Fruit fly (Drosophila melanogaster): Measurements from ENCODE around the gene Lkr.
A peak's percentile ranks its signal among the peaks of the same experiment; 100 is the strongest.

The Lkr gene

dm6 chr3L:5577250-5578138 is 48.4 kb upstream of the Lkr start, which contains the start of gene Msr-110 (continued):
- TF ChIP-seq crc (GFP tag; optimal IDR thresholded peaks at IDR 0.05) (no peak), gem (tag; optimal IDR thresholded peaks at IDR 0.05) (peak; percentile 92), CG10543 (GFP tag; optimal IDR thresholded peaks at IDR 0.05) (peak; percentile 89), crp (GFP tag; optimal IDR thresholded peaks at IDR 0.05) (peak in 1 of 2 experiments; percentile 46), kni (GFP tag; optimal IDR thresholded peaks at IDR 0.05) (peak; percentile 60), Hmr (GFP tag; optimal IDR thresholded peaks at IDR 0.05) (peak; percentile 86), hth (optimal IDR thresholded peaks at IDR 0.05) (no peak), CG7556 (GFP tag; optimal IDR thresholded peaks at IDR 0.05) (peak; percentile 91), grau (tag; optimal IDR thresholded peaks at IDR 0.05) (peak; percentile 98), CG2889 (GFP tag; IDR thresholded peaks at IDR 0.05) (peak; percentile 64), vnd (GFP tag; IDR thresholded peaks at IDR 0.05; ENCODE audit: partially characterized antibody) (no peak), D19A (tag; optimal IDR thresholded peaks at IDR 0.05) (peak; percentile 84), Side (GFP tag; optimal IDR thresholded peaks at IDR 0.05) (peak; percentile 48), Sin3A (optimal IDR thresholded peaks at IDR 0.05) (no peak), jing (GFP tag; optimal IDR thresholded peaks at IDR 0.05) (peak; percentile 78), CG4282 (GFP tag; optimal IDR thresholded peaks at IDR 0.05) (peak; percentile 33), CG6813 (GFP tag; optimal IDR thresholded peaks at IDR 0.05) (peak; percentile 83), Fer1 (GFP tag; optimal IDR thresholded peaks at IDR 0.05) (peak; percentile 90), BEAF-32 (GFP tag; optimal IDR thresholded peaks at IDR 0.05) (peak; percentile 4), Nf-YA (GFP tag; IDR thresholded peaks at IDR 0.05) (peak; percentile 65; the same call in 1 of the 2 replicates), run (tag; optimal IDR thresholded peaks at IDR 0.05) (peak; percentile 85), chm (GFP tag; IDR thresholded peaks at IDR 0.05) (peak; percentile 28; the same call in 1 of the 2 replicates), CG12155 (GFP tag; optimal IDR thresholded peaks at IDR 0.05) (peak; percentile 69), B-H2 (GFP tag; optimal IDR thresholded peaks at IDR 0.05) (peak; percentile 86), ssp (GFP tag; IDR thresholded peaks at IDR 0.05) (peak; percentile 83), cas (GFP tag; IDR thresholded peaks at IDR 0.05) (peak; percentile 70), CG18619 (GFP tag; optimal IDR thresholded peaks at IDR 0.05) (peak; percentile 82), CG11560 (tag; IDR thresholded peaks at IDR 0.05) (peak; percentile 84), yki (optimal IDR thresholded peaks at IDR 0.05) (no peak), CG6175 (GFP tag; IDR thresholded peaks at IDR 0.05) (peak; percentile 52; the same call in 2 of the 3 replicates), Dad (GFP tag; optimal IDR thresholded peaks at IDR 0.05) (peak; percentile 81), CG15073 (GFP tag; optimal IDR thresholded peaks at IDR 0.05) (peak; percentile 25), cwo (GFP tag; optimal IDR thresholded peaks at IDR 0.05) (peak; percentile 92), twi (tag; optimal IDR thresholded peaks at IDR 0.05) (peak; percentile 61), Usf (GFP tag; optimal IDR thresholded peaks at IDR 0.05) (peak; percentile 58), sens (GFP tag) (peak; percentile 93), CG9609 (GFP tag; optimal IDR thresholded peaks at IDR 0.05) (peak; percentile 66), CG1529 (GFP tag; optimal IDR thresholded peaks at IDR 0.05) (peak; percentile 73), Tbp (GFP tag; optimal IDR thresholded peaks at IDR 0.05) (no peak), gcm2 (GFP tag; optimal IDR thresholded peaks at IDR 0.05) (peak; percentile 43), Bdp1 (GFP tag; optimal IDR thresholded peaks at IDR 0.05) (peak; percentile 61), tna (GFP tag; IDR thresholded peaks at IDR 0.05; ENCODE audit: partially characterized antibody) (no peak), CG3726 (GFP tag; IDR thresholded peaks at IDR 0.05) (peak; percentile 69; the same call in 2 of the 3 replicates), Oaz (GFP tag; IDR thresholded peaks at IDR 0.05) (peak; percentile 76), CG1647 (GFP tag; optimal IDR thresholded peaks at IDR 0.05) (peak; percentile 40), Max (GFP tag; optimal IDR thresholded peaks at IDR 0.05) (peak; percentile 64), so (GFP tag; IDR thresholded peaks at IDR 0.05) (peak; percentile 90), shn (GFP tag; optimal IDR thresholded peaks at IDR 0.05) (peak; percentile 79), row (GFP tag; IDR thresholded peaks at IDR 0.05) (peak; percentile 94), Mes4 (GFP tag; optimal IDR thresholded peaks at IDR 0.05) (peak; percentile 67)

Measured in whole organism, embryonic.